Worm (Caenorhabditis elegans): ENCODE data around the gene C25G4.3.

- TF ChIP-seq unc-39 (tag; optimal IDR thresholded peaks at IDR 0.05) (no peak), nhr-6 (tag; optimal IDR thresholded peaks at IDR 0.05) (no peak), nhr-11 (tag; optimal IDR thresholded peaks at IDR 0.05) (no peak), egl-27 (tag; optimal IDR thresholded peaks at IDR 0.05) (peak; percentile 16), mdl-1 (tag; optimal IDR thresholded peaks at IDR 0.05) (no peak), skn-1 (tag; optimal IDR thresholded peaks at IDR 0.05) (no peak), zag-1 (tag; optimal IDR thresholded peaks at IDR 0.05) (no peak), nhr-25 (tag; optimal IDR thresholded peaks at IDR 0.05) (no peak)
Observed at ce11 chrIV:12417536-12418195, 28.0 kb downstream of the C25G4.3 start, which contains the start of gene F08G5.3.
